Worm (Caenorhabditis elegans): Measurements from ENCODE around the gene dpy-7.

DNA sequence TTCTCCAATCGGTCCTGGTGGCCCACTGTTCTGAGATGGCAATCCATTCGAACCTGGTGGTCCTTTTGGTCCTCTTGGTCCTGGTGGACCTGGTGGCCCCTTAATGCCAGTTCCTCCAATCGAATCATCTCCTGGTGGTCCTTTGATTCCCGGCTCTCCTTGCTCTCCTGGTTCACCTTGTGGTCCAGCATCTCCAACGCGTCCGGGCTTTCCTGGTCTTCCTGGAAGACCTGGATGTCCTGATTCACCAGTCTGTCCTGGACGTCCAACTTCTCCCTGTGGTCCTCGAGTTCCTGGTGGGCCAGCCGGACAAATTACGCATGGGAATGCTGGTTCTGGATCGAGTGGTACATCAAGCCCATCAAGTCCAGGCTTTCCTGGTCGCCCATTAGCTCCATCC, 723 bp downstream of the dpy-7 start:
- no peak for TF ChIP-seq klf-2 (GFP tag; conservative IDR thresholded peaks at IDR 0.05)
- no peak for TF ChIP-seq ztf-23 (GFP tag; IDR thresholded peaks at IDR 0.05)
- TF ChIP-seq tab-1 (GFP tag; IDR thresholded peaks at IDR 0.05): no peak
- no peak for TF ChIP-seq med-1 (GFP tag; optimal IDR thresholded peaks at IDR 0.05; ENCODE audit: insufficient read depth)
- TF ChIP-seq T22C8.4 (GFP tag; IDR thresholded peaks at IDR 0.05): no peak
- no peak; the same call in 1 of the 2 replicates for TF ChIP-seq ztf-29 (GFP tag; IDR thresholded peaks at IDR 0.05)
- no peak for TF ChIP-seq cog-1 (tag; optimal IDR thresholded peaks at IDR 0.05)
- no peak for TF ChIP-seq flt-1 (GFP tag; IDR thresholded peaks at IDR 0.05)
